Fruit fly (Drosophila melanogaster) whole organism: Measurements from ENCODE around the gene CG43938.

Source experiments
- Dll ChIP-seq: fragments of >200 bp; optimal IDR thresholded peaks from 2 replicates; lab custom pipeline; 2017
- EcR ChIP-seq, 2 experiments: fragments of >200 bp; optimal IDR thresholded peaks; 2 replicates each; lab custom pipeline; 2017; ENCODE audit warnings: missing biosample characterization in 2 of 2, missing genetic modification characterization in 2 of 2, missing genetic modification reagents in 2 of 2

The CG43938 gene

dm6 chr3L:21172527-21173253 lies 51.2 kb downstream of the CG43938 start, which contains the start of the genes chb and AsnS:
chb (plus strand) TSS chr3L:21172853.
AsnS (plus strand) TSS chr3L:21173118.
- no peak for TF ChIP-seq Dll (lab: Kevin White, UChicago)
- peak in 1 of 2 experiments; percentile 6 for TF ChIP-seq EcR (GFP tag; optimal IDR thresholded peaks at IDR 0.05; lab: Kevin White, UChicago)
